Fruit fly (Drosophila melanogaster) whole organism, embryonic: Measurements from ENCODE around the gene pot.

ENCODE experiments used
- Adf1 ChIP-seq: fragments of 200-800 bp; sonication (Bioruptor generic); IDR thresholded peaks from 2 replicates; pipeline ENCODE4 v1.3.6; 2022; ENCODE audit warnings: missing biosample characterization, missing genetic modification characterization
- BEAF-32 ChIP-seq: fragments of 200-800 bp; sonication (Bioruptor generic); optimal IDR thresholded peaks from 3 replicates; lab custom pipeline; 2017; ENCODE audit warnings: missing biosample characterization, missing genetic modification characterization, mild to moderate bottlenecking, moderate library complexity, missing genetic modification reagents
- CG10274 ChIP-seq: fragments of 200-800 bp; sonication (Bioruptor generic); optimal IDR thresholded peaks from 3 replicates; lab custom pipeline; 2017; ENCODE audit warnings: missing biosample characterization, mild to moderate bottlenecking, missing genetic modification characterization
- CG10321 ChIP-seq: fragments of 200-800 bp; sonication (Bioruptor generic); IDR thresholded peaks from 2 replicates; pipeline ENCODE4 v1.3.6; 2022; ENCODE audit warnings: missing biosample characterization, missing genetic modification characterization
- CG11247 ChIP-seq: fragments of 200-800 bp; sonication (Bioruptor generic); IDR thresholded peaks from 2 replicates; pipeline ENCODE4 v1.3.6; 2022; ENCODE audit warnings: missing biosample characterization, missing genetic modification characterization
- CG11695 ChIP-seq: fragments of 200-800 bp; sonication (Bioruptor generic); IDR thresholded peaks from 3 replicates; pipeline ENCODE4 v1.3.6; 2022; ENCODE audit warnings: missing biosample characterization, missing genetic modification characterization
- CG12155 ChIP-seq: fragments of 200-800 bp; sonication (Bioruptor generic); optimal IDR thresholded peaks from 3 replicates; lab custom pipeline; 2016; ENCODE audit warnings: missing biosample characterization, missing genetic modification characterization
- CG12942 ChIP-seq: fragments of 200-800 bp; sonication (Bioruptor generic); optimal IDR thresholded peaks from 3 replicates; lab custom pipeline; 2016; ENCODE audit warnings: missing biosample characterization, missing genetic modification characterization
- CG14710 ChIP-seq: fragments of 200-800 bp; sonication (Bioruptor generic); optimal IDR thresholded peaks from 3 replicates; lab custom pipeline; 2019; ENCODE audit warnings: missing biosample characterization, mild to moderate bottlenecking, missing genetic modification characterization, moderate library complexity
- CG15269 ChIP-seq: fragments of 200-800 bp; sonication (Bioruptor generic); optimal IDR thresholded peaks from 2 replicates; lab custom pipeline; 2018; ENCODE audit warnings: missing biosample characterization, mild to moderate bottlenecking, missing genetic modification characterization, moderate library complexity
- CG15479 ChIP-seq: fragments of 200-800 bp; sonication (Bioruptor generic); optimal IDR thresholded peaks from 3 replicates; lab custom pipeline; 2019; ENCODE audit warnings: missing biosample characterization, mild to moderate bottlenecking, missing genetic modification characterization, moderate library complexity
- CG16863 ChIP-seq: fragments of 200-800 bp; sonication (Bioruptor generic); optimal IDR thresholded peaks from 3 replicates; lab custom pipeline; 2016; ENCODE audit warnings: missing biosample characterization, missing genetic modification characterization
- CG17568 ChIP-seq: fragments of 200-800 bp; sonication (Bioruptor generic); optimal IDR thresholded peaks from 2 replicates; lab custom pipeline; 2018; ENCODE audit warnings: missing biosample characterization, mild to moderate bottlenecking, missing genetic modification characterization, moderate library complexity
- CG18476 ChIP-seq: fragments of 200-800 bp; sonication (Bioruptor generic); optimal IDR thresholded peaks from 2 replicates; lab custom pipeline; 2016; ENCODE audit warnings: missing biosample characterization, mild to moderate bottlenecking, missing genetic modification characterization
- CG2199 ChIP-seq: fragments of 200-800 bp; sonication (Bioruptor generic); IDR thresholded peaks from 3 replicates; pipeline ENCODE4 v1.3.6; 2022; ENCODE audit warnings: missing biosample characterization, missing genetic modification characterization
- CG32532 ChIP-seq: fragments of 200-800 bp; sonication (Bioruptor generic); IDR thresholded peaks from 2 replicates; pipeline ENCODE4 v1.3.6; 2022; ENCODE audit warnings: missing biosample characterization, missing genetic modification characterization
- CG4404 ChIP-seq: fragments of 200-800 bp; sonication (Bioruptor generic); IDR thresholded peaks from 2 replicates; pipeline ENCODE4 v1.3.6; 2022; ENCODE audit warnings: missing biosample characterization, missing genetic modification characterization
- CG6813 ChIP-seq: fragments of 200-800 bp; sonication (Bioruptor generic); optimal IDR thresholded peaks from 2 replicates; lab custom pipeline; 2017; ENCODE audit warnings: missing biosample characterization, missing genetic modification characterization, mild to moderate bottlenecking, moderate library complexity, missing genetic modification reagents
- CG6854 ChIP-seq: fragments of 200-800 bp; sonication (Bioruptor generic); optimal IDR thresholded peaks from 3 replicates; lab custom pipeline; 2017; ENCODE audit warnings: missing biosample characterization, mild to moderate bottlenecking, missing genetic modification characterization
- CG7839 ChIP-seq: fragments of 200-800 bp; sonication (Bioruptor generic); optimal IDR thresholded peaks from 3 replicates; lab custom pipeline; 2018; ENCODE audit warnings: missing biosample characterization, mild to moderate bottlenecking, missing genetic modification characterization, moderate library complexity
- CG7987 ChIP-seq: fragments of 200-800 bp; sonication (Bioruptor generic); optimal IDR thresholded peaks from 2 replicates; lab custom pipeline; 2018; ENCODE audit warnings: missing biosample characterization, mild to moderate bottlenecking, missing genetic modification characterization, moderate library complexity
- D19A ChIP-seq: fragments of 200-800 bp; optimal IDR thresholded peaks from 3 replicates; lab custom pipeline; 2019; ENCODE audit warnings: missing biosample characterization, mild to moderate bottlenecking, missing genetic modification characterization, moderate library complexity
- D19B ChIP-seq: fragments of 200-800 bp; sonication (Bioruptor generic); optimal IDR thresholded peaks from 2 replicates; lab custom pipeline; 2017; ENCODE audit warnings: missing biosample characterization, mild to moderate bottlenecking, missing genetic modification characterization
- E2f2 ChIP-seq: fragments of 200-800 bp; sonication (Bioruptor generic); IDR thresholded peaks from 2 replicates; pipeline ENCODE4 v1.3.6; 2022; ENCODE audit warnings: missing biosample characterization, missing genetic modification characterization
- Fer1 ChIP-seq: fragments of 200-800 bp; sonication (Bioruptor generic); optimal IDR thresholded peaks from 2 replicates; lab custom pipeline; 2017; ENCODE audit warnings: missing biosample characterization, mild to moderate bottlenecking, missing genetic modification characterization
- Hr39 ChIP-seq: fragments of >200 bp; optimal IDR thresholded peaks from 2 replicates; lab custom pipeline; 2017
- Max ChIP-seq: fragments of 200-800 bp; sonication (Bioruptor generic); optimal IDR thresholded peaks from 2 replicates; lab custom pipeline; 2016; ENCODE audit warnings: missing biosample characterization, mild to moderate bottlenecking, missing genetic modification characterization
- Usf ChIP-seq: fragments of 200-800 bp; sonication (Bioruptor generic); optimal IDR thresholded peaks from 2 replicates; lab custom pipeline; 2017; ENCODE audit warnings: missing genotype, missing biosample characterization, missing genetic modification characterization
- ash1 ChIP-seq: fragments of 200-800 bp; sonication (Bioruptor generic); optimal IDR thresholded peaks from 2 replicates; lab custom pipeline; 2018; ENCODE audit warnings: missing biosample characterization, mild to moderate bottlenecking, missing genetic modification characterization
- bab2 ChIP-seq: fragments of 200-800 bp; sonication (Bioruptor generic); optimal IDR thresholded peaks from 2 replicates; lab custom pipeline; 2016; ENCODE audit warnings: missing biosample characterization, missing genetic modification characterization
- bsh ChIP-seq, 2 experiments: fragments of 200-800 bp; sonication (Bioruptor generic); optimal IDR thresholded peaks; 2 replicates each; lab custom pipeline; 2017 to 2018; ENCODE audit warnings: mild to moderate bottlenecking in 2 of 2, missing biosample characterization in 2 of 2, missing genetic modification characterization in 2 of 2, moderate library complexity in 1 of 2
- dimm ChIP-seq: fragments of 200-800 bp; sonication (Bioruptor generic); IDR thresholded peaks from 2 replicates; pipeline ENCODE4 v1.3.6; 2022; ENCODE audit warnings: missing biosample characterization, missing genetic modification characterization
- insv ChIP-seq, 2 experiments: fragments of 200-800 bp; sonication (Bioruptor generic); optimal IDR thresholded peaks; 3 replicates each; lab custom pipeline; 2016 to 2018; ENCODE audit warnings: missing biosample characterization in 2 of 2, missing genetic modification characterization in 2 of 2
- jumu ChIP-seq: fragments of 200-800 bp; sonication (Bioruptor generic); optimal IDR thresholded peaks from 3 replicates; lab custom pipeline; 2016; ENCODE audit warnings: missing biosample characterization, missing genetic modification characterization
- kni ChIP-seq: fragments of 200-800 bp; sonication (Bioruptor generic); optimal IDR thresholded peaks from 3 replicates; lab custom pipeline; 2017; ENCODE audit warnings: mild to moderate bottlenecking, missing biosample characterization, missing genetic modification reagents, missing genetic modification characterization
- lbe ChIP-seq: fragments of 200-800 bp; sonication (Bioruptor generic); optimal IDR thresholded peaks from 2 replicates; lab custom pipeline; 2016; ENCODE audit warnings: missing biosample characterization, mild to moderate bottlenecking, missing genetic modification characterization
- nerfin-2 ChIP-seq: fragments of 200-800 bp; sonication (Bioruptor generic); IDR thresholded peaks from 2 replicates; pipeline ENCODE4 v1.3.6; 2022; ENCODE audit warnings: missing biosample characterization, missing genetic modification characterization; ENCODE audit not compliant: partially characterized antibody
- nmo ChIP-seq: fragments of 200-800 bp; sonication (Bioruptor generic); optimal IDR thresholded peaks from 2 replicates; lab custom pipeline; 2018; ENCODE audit warnings: missing biosample characterization, mild to moderate bottlenecking, missing genetic modification characterization, moderate library complexity
- nom ChIP-seq: fragments of 200-800 bp; sonication (Bioruptor generic); optimal IDR thresholded peaks from 2 replicates; lab custom pipeline; 2017; ENCODE audit warnings: missing biosample characterization, missing genetic modification characterization, mild to moderate bottlenecking, moderate library complexity, missing genetic modification reagents
- otp ChIP-seq: fragments of 200-800 bp; sonication (Bioruptor generic); IDR thresholded peaks from 3 replicates; pipeline ENCODE4, ENCODE4 v1.3.6; 2022; ENCODE audit warnings: missing biosample characterization, missing genetic modification characterization
- pan ChIP-seq, 4 experiments: fragments of >200 bp in 3 of 4; fragments of 200-800 bp in 1 of 4; sonication (Bioruptor generic) in 1 of 4; optimal IDR thresholded peaks in 3 of 4; IDR thresholded peaks in 1 of 4; 2 replicates each; pipeline versions ENCODE4 v1.3.6 to Lab custom; 2017 to 2022; ENCODE audit warnings: missing biosample characterization in 2 of 4, missing genetic modification characterization in 2 of 4, mixed read lengths in 1 of 4
- salm ChIP-seq: fragments of 200-800 bp; sonication (Bioruptor generic); optimal IDR thresholded peaks from 2 replicates; lab custom pipeline; 2018; ENCODE audit warnings: missing biosample characterization, mild to moderate bottlenecking, missing genetic modification characterization
- sens-2 ChIP-seq: fragments of 200-800 bp; sonication (Bioruptor generic); IDR thresholded peaks from 2 replicates; pipeline ENCODE4 v1.3.6; 2022; ENCODE audit warnings: missing biosample characterization, missing genetic modification characterization
- slou ChIP-seq: fragments of 200-800 bp; sonication (Bioruptor generic); optimal IDR thresholded peaks from 3 replicates; lab custom pipeline; 2016; ENCODE audit warnings: missing biosample characterization, missing genetic modification characterization
- sna ChIP-seq: fragments of 200-800 bp; sonication (Bioruptor generic); IDR thresholded peaks from 2 replicates; pipeline ENCODE4 v1.3.6; 2022; ENCODE audit warnings: missing biosample characterization, missing genetic modification characterization; ENCODE audit not compliant: partially characterized antibody
- sqz ChIP-seq: fragments of 200-800 bp; sonication (Bioruptor generic); optimal IDR thresholded peaks from 3 replicates; lab custom pipeline; 2018; ENCODE audit warnings: missing biosample characterization, mild to moderate bottlenecking, missing genetic modification characterization
- tna ChIP-seq: fragments of 200-800 bp; sonication (Bioruptor generic); IDR thresholded peaks from 2 replicates; pipeline ENCODE4 v1.3.6; 2022; ENCODE audit warnings: missing biosample characterization, missing genetic modification characterization; ENCODE audit not compliant: partially characterized antibody
- unpg ChIP-seq: fragments of 200-800 bp; sonication (Bioruptor generic); optimal IDR thresholded peaks from 3 replicates; lab custom pipeline; 2018; ENCODE audit warnings: missing biosample characterization, mild to moderate bottlenecking, missing genetic modification characterization, moderate library complexity
- zfh2 ChIP-seq: fragments of 200-800 bp; sonication (Bioruptor generic); optimal IDR thresholded peaks from 2 replicates; lab custom pipeline; 2016; ENCODE audit warnings: missing biosample characterization, missing genetic modification characterization

The pot gene

dm6 chrX:11920959-11921358 is 3.9 kb upstream of the pot start (continued):
- TF ChIP-seq ash1 (GFP tag; lab: Kevin White, UChicago) (no peak), sqz (GFP tag; lab: Kevin White, UChicago) (peak; percentile 77), dimm (peak; percentile 67), sna (GFP tag; lab: Robert Waterston, UW) (no peak), CG10274 (peak; percentile 57), CG12942 (GFP tag; lab: Kevin White, UChicago) (peak; percentile 72), salm (tag; lab: Kevin White, UChicago) (peak; percentile 84), CG11247 (GFP tag; lab: Robert Waterston, UW) (peak; percentile 80), pan (optimal IDR thresholded peaks at IDR 0.05; lab: Kevin White, UChicago) (no peak), pan (GFP tag; optimal IDR thresholded peaks at IDR 0.05 in 1 of 2, IDR thresholded peaks at IDR 0.05 in 1 of 2) (peak in 1 of 2 experiments; percentile 90), bab2 (GFP tag; lab: Kevin White, UChicago) (peak; percentile 84), CG2199 (GFP tag; lab: Robert Waterston, UW) (0 out of 3 replicates have a peak, but pooled peaks have one; percentile 42), D19A (tag; lab: Kevin White, UChicago) (peak; percentile 90), Hr39 (no peak), CG11695 (peak; percentile 93; the same call in 2 of the 3 replicates), jumu (peak; percentile 46), CG15269 (tag; lab: Kevin White, UChicago) (peak; percentile 93), zfh2 (GFP tag; lab: Kevin White, UChicago) (peak; percentile 58), E2f2 (peak; percentile 73), CG12155 (GFP tag; lab: Kevin White, UChicago) (peak; percentile 75), Max (GFP tag; lab: Kevin White, UChicago) (peak; percentile 72), unpg (GFP tag; lab: Kevin White, UChicago) (peak; percentile 94), nmo (GFP tag; lab: Kevin White, UChicago) (peak; percentile 97), CG7839 (tag; lab: Kevin White, UChicago) (peak; percentile 96), CG15479 (GFP tag; lab: Kevin White, UChicago) (no peak), CG16863 (GFP tag; lab: Kevin White, UChicago) (peak; percentile 48), CG4404 (GFP tag; lab: Robert Waterston, UW) (peak; percentile 50), tna (no peak), CG14710 (tag; lab: Kevin White, UChicago) (peak; percentile 89), Fer1 (peak; percentile 92), otp (GFP tag; lab: Robert Waterston, UW) (peak; percentile 81), CG18476 (GFP tag; lab: Kevin White, UChicago) (peak; percentile 68), CG17568 (GFP tag; lab: Kevin White, UChicago) (peak; percentile 86), Adf1 (peak; percentile 58), kni (GFP tag; lab: Kevin White, UChicago) (peak; percentile 63), BEAF-32 (GFP tag; lab: Kevin White, UChicago) (no peak), sens-2 (GFP tag; lab: Robert Waterston, UW) (peak; percentile 68; the same call in 1 of the 2 replicates), CG7987 (GFP tag; lab: Kevin White, UChicago) (peak; percentile 66), bsh (GFP tag; optimal IDR thresholded peaks at IDR 0.05; lab: Kevin White, UChicago) (peak; percentile 76 to 93), slou (GFP tag; lab: Kevin White, UChicago) (peak; percentile 86), lbe (GFP tag; lab: Kevin White, UChicago) (peak; percentile 66), Usf (GFP tag; lab: Kevin White, UChicago) (peak; percentile 68), CG10321 (GFP tag; lab: Robert Waterston, UW) (no peak), CG6854 (GFP tag; lab: Kevin White, UChicago) (peak; percentile 81), insv (GFP tag; optimal IDR thresholded peaks at IDR 0.05; lab: Kevin White, UChicago) (peak in 1 of 2 experiments; percentile 58), CG6813 (peak; percentile 81), nom (GFP tag; lab: Kevin White, UChicago) (no peak), CG32532 (GFP tag; lab: Robert Waterston, UW) (peak; percentile 92), D19B (GFP tag; lab: Kevin White, UChicago) (peak; percentile 71), nerfin-2 (GFP tag; lab: Robert Waterston, UW) (no peak)
